Worm (Caenorhabditis elegans): ENCODE measurements around the gene rol-6.

- TF ChIP-seq dve-1 (tag; optimal IDR thresholded peaks at IDR 0.05), result no peak
- TF ChIP-seq lin-11 (tag; optimal IDR thresholded peaks at IDR 0.05), result no peak
- no peak for TF ChIP-seq fkh-10 (GFP tag; optimal IDR thresholded peaks at IDR 0.05)
- no peak for TF ChIP-seq nhr-11 (tag; optimal IDR thresholded peaks at IDR 0.05)
- TF ChIP-seq F13H6.1 (tag; optimal IDR thresholded peaks at IDR 0.05), result no peak
- TF ChIP-seq pqm-1 (tag; optimal IDR thresholded peaks at IDR 0.05), result no peak
- TF ChIP-seq madf-2 (tag; optimal IDR thresholded peaks at IDR 0.05), result no peak
- no peak for TF ChIP-seq ama-1 (optimal IDR thresholded peaks at IDR 0.05)
- no peak for TF ChIP-seq ahr-1 (tag; optimal IDR thresholded peaks at IDR 0.05)
- no peak for TF ChIP-seq rnt-1 (tag; optimal IDR thresholded peaks at IDR 0.05)
Measured at ce11 chrII:8695783-8696182, 37.1 kb upstream of the rol-6 start, which contains the start of gene C34C6.10.

Data from whole organism, late embryonic.